Worm (Caenorhabditis elegans): ENCODE measurements around the gene dsl-6.

dsl-6 gene

DNA sequence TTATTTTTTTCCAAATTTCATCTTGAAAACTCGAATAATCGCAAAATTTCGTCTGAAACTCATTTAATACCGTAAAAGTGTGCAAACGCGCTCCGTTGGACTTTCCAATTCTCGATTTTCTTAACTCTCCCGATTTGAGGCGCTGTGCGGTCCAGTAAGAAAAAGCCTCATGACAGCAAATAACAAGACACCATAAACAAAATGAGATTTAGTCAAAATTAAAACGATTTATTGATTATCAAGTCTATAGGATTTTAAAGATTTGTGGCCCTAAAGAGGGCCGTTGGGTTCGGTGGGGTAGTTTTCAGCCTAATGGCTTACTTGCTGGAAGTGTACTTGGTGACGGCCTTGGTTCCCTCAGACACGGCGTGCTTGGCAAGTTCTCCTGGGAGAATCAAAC is 2.0 kb upstream of the dsl-6 start (continued):
- TF ChIP-seq Y53G8AR.9 (GFP tag; conservative IDR thresholded peaks at IDR 0.05) (peak; percentile 72), lin-26 (GFP tag; IDR thresholded peaks at IDR 0.05) (peak; percentile 89), Y53F4B.3 (GFP tag; IDR thresholded peaks at IDR 0.05) (peak; percentile 47; the same call in 1 of the 2 replicates), nfyb-1 (GFP tag; IDR thresholded peaks at IDR 0.05) (0 out of 2 replicates have a peak, but pooled peaks have one; percentile 37), hsf-1 (GFP tag; IDR thresholded peaks at IDR 0.05) (peak; percentile 72), him-1 (tag; optimal IDR thresholded peaks at IDR 0.05) (peak; percentile 9), ztf-25 (GFP tag; IDR thresholded peaks at IDR 0.05) (peak; percentile 74), Y67H2A.10 (GFP tag; conservative IDR thresholded peaks at IDR 0.05) (0 out of 2 replicates have a peak, but pooled peaks have one; percentile 27), Y95B8A.8 (GFP tag; IDR thresholded peaks at IDR 0.05) (0 out of 2 replicates have a peak, but pooled peaks have one; percentile 58), aptf-2 (GFP tag; conservative IDR thresholded peaks at IDR 0.05) (peak; percentile 69; the same call in 1 of the 2 replicates), F37B4.10 (GFP tag; IDR thresholded peaks at IDR 0.05) (0 out of 2 replicates have a peak, but pooled peaks have one; percentile 64), ceh-100 (GFP tag; IDR thresholded peaks at IDR 0.05) (peak; percentile 72), mcd-1 (GFP tag; IDR thresholded peaks at IDR 0.05) (peak; percentile 73), Y79H2A.3 (GFP tag; conservative IDR thresholded peaks at IDR 0.05) (peak; percentile 73; the same call in 1 of the 2 replicates), ceh-91 (GFP tag; IDR thresholded peaks at IDR 0.05) (peak; percentile 56; the same call in 1 of the 2 replicates), dox-1 (GFP tag; IDR thresholded peaks at IDR 0.05) (peak; percentile 90), hrde-1 (tag; optimal IDR thresholded peaks at IDR 0.05; ENCODE audit: borderline replicate concordance) (peak; percentile 10), attf-6 (GFP tag; IDR thresholded peaks at IDR 0.05) (peak; percentile 85), lsl-1 (GFP tag; optimal IDR thresholded peaks at IDR 0.05) (peak; percentile 8), pbrm-1 (GFP tag; IDR thresholded peaks at IDR 0.05) (peak; percentile 61; the same call in 1 of the 2 replicates)

DNA sequence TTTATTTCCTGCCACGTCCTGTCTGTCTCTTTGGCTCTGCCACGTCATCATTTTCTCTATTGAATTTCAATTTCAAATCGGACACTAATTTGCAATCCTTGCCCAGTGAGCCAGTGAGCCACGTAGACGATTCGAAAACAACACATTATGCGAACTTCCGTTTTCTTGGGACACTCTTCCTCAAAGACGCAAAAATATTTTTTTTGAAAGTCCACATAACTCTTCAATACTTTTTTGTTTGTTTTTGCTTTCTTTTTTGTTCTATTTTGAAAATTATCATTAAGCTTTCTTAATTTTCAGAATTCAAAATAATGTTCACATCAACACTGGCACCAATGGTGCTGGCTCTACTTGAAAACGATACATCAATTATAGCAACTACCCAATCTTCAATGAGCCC is 3.9 kb downstream of the dsl-6 start, which contains the start of gene tag-89:
Gene tag-89, plus strand, starts transcription at position 301 of the 400 bp plus-strand sequence.
- TF ChIP-seq egrh-3 (GFP tag; IDR thresholded peaks at IDR 0.05): no peak
- no peak for TF ChIP-seq Y56A3A.18 (GFP tag; IDR thresholded peaks at IDR 0.05)

DNA sequence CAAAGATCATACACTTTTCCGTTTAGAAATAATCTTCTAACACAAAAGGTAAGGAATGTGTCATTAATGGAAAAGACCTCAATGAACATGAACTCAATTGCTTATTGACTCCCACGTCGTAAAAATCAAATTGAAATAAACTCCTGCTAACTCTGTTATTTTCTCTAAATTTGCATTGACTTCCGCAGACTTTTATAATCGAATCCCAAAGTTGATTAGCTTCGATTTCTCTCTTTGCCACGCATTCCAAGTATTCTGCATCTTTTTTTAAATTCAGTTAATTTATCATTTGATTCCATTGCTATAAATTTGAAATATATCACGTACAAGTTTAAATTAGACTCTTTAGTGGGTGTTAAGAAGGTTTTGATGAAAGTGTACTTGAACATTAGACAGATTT is 9.4 kb downstream of the dsl-6 start:
- TF ChIP-seq hlh-26 (GFP tag; conservative IDR thresholded peaks at IDR 0.05) (no peak), efl-1 (GFP tag; optimal IDR thresholded peaks at IDR 0.05) (no peak), unc-130 (GFP tag; optimal IDR thresholded peaks at IDR 0.05) (no peak), ets-4 (GFP tag; optimal IDR thresholded peaks at IDR 0.05) (no peak), ztf-18 (tag; optimal IDR thresholded peaks at IDR 0.05) (no peak), nhr-179 (tag; optimal IDR thresholded peaks at IDR 0.05) (no peak), K12H6.12 (tag; optimal IDR thresholded peaks at IDR 0.05) (no peak), xnd-1 (tag; optimal IDR thresholded peaks at IDR 0.05) (no peak), hmg-1.2 (GFP tag; IDR thresholded peaks at IDR 0.05) (no peak), ceh-27 (GFP tag; optimal IDR thresholded peaks at IDR 0.05) (no peak), F23B12.7 (tag; optimal IDR thresholded peaks at IDR 0.05; ENCODE audit: insufficient read depth) (no peak), C06A6.2 (GFP tag; conservative IDR thresholded peaks at IDR 0.05) (no peak), lsy-27 (tag; optimal IDR thresholded peaks at IDR 0.05; ENCODE audit: borderline replicate concordance, insufficient read depth) (no peak)
